Worm (Caenorhabditis elegans) whole organism, late embryonic: ENCODE results near the gene abu-2.

ENCODE experiments used
- F13H6.1 ChIP-seq: sonication (generic microtip); optimal IDR thresholded peaks from 2 replicates; lab custom pipeline; 2016; ENCODE audit warnings: missing genetic modification characterization, missing compliant biosample characterization
- Y22D7AL.16 ChIP-seq: sonication (generic microtip); optimal IDR thresholded peaks from 2 replicates; lab custom pipeline; 2016; ENCODE audit warnings: missing genetic modification characterization, missing compliant biosample characterization
- ahr-1 ChIP-seq: sonication (generic microtip); optimal IDR thresholded peaks from 2 replicates; lab custom pipeline; 2016; ENCODE audit warnings: missing genetic modification characterization, missing compliant biosample characterization
- ama-1 ChIP-seq: fragments of 150-350 bp; optimal IDR thresholded peaks from 2 replicates; lab custom pipeline; 2014
- ceh-30 ChIP-seq: fragments of 150-350 bp; optimal IDR thresholded peaks from 2 replicates; lab custom pipeline; 2014; ENCODE audit warnings: missing biosample characterization, missing genetic modification characterization
- ceh-31 ChIP-seq: sonication (generic microtip); optimal IDR thresholded peaks from 2 replicates; lab custom pipeline; 2016; ENCODE audit warnings: missing genetic modification characterization, missing compliant biosample characterization
- fkh-10 ChIP-seq: fragments of 150-350 bp; optimal IDR thresholded peaks from 2 replicates; lab custom pipeline; 2014; ENCODE audit warnings: missing biosample characterization, missing genetic modification reagents, missing genetic modification characterization
- hlh-13 ChIP-seq: fragments of 200-800 bp; sonication (Bioruptor generic); optimal IDR thresholded peaks from 2 replicates; lab custom pipeline; 2018; ENCODE audit warnings: mild to moderate bottlenecking, missing genetic modification characterization, missing compliant biosample characterization
- hlh-15 ChIP-seq: sonication (generic microtip); optimal IDR thresholded peaks from 2 replicates; lab custom pipeline; 2016; ENCODE audit warnings: missing genetic modification characterization, missing compliant biosample characterization
- nfya-1 ChIP-seq: sonication (generic microtip); optimal IDR thresholded peaks from 2 replicates; lab custom pipeline; 2017; ENCODE audit warnings: missing genetic modification characterization, mild to moderate bottlenecking, missing compliant biosample characterization, antibody characterized with exemption, moderate library complexity
- nhr-11 ChIP-seq: fragments of 150-350 bp; optimal IDR thresholded peaks from 2 replicates; lab custom pipeline; 2014; ENCODE audit warnings: missing biosample characterization, missing genetic modification characterization
- pag-3 ChIP-seq: sonication (generic microtip); optimal IDR thresholded peaks from 2 replicates; lab custom pipeline; 2016; ENCODE audit warnings: missing compliant biosample characterization, missing genetic modification characterization, borderline replicate concordance
- pha-4 ChIP-seq: fragments of 150-350 bp; optimal IDR thresholded peaks from 2 replicates; lab custom pipeline; 2018; ENCODE audit warnings: missing biosample characterization, missing genetic modification reagents, missing genetic modification characterization

DNA sequence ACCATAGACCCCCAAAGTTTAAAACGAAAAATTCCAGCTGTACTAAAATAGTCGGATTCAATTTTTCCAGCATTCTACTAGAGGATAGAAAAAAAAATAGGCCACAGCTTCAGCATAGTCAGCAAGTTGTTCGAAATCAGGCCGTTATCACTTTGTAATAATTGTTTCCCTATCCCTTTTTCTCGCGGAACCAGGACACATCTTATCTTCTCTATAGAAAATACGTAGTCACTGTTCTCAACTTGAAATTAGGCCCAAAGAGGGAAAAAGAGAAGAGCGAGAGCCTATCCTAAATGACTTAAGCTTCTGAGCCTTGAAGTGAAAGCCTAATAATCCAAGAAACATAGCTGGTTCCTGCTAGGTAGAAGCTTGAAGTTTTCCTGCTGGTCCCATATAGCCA, 35.2 kb upstream of the abu-2 start:
- TF ChIP-seq hlh-13 (GFP tag; lab: Kevin White, UChicago) = no peak
- no peak for TF ChIP-seq pag-3 (tag; lab: Kevin White, UChicago)
- TF ChIP-seq F13H6.1 (tag; lab: Kevin White, UChicago) = no peak
- peak; percentile 2 for TF ChIP-seq ama-1 (lab: Kevin White, UChicago)
- TF ChIP-seq nfya-1 (tag; lab: Kevin White, UChicago) = no peak
- TF ChIP-seq nhr-11 (tag; lab: Kevin White, UChicago) = no peak
- TF ChIP-seq ceh-30 (tag; lab: Kevin White, UChicago) = no peak
- no peak for TF ChIP-seq hlh-15 (tag; lab: Kevin White, UChicago)
- TF ChIP-seq fkh-10 = no peak
- TF ChIP-seq ahr-1 = no peak
- no peak for TF ChIP-seq Y22D7AL.16
- no peak for TF ChIP-seq ceh-31 (tag; lab: Kevin White, UChicago)
- no peak for TF ChIP-seq pha-4
